Fruit fly (Drosophila melanogaster): Measurements from ENCODE around the gene Galphaf.
A peak's percentile ranks its signal among the peaks of the same experiment; 100 is the strongest.

Gene Galphaf

dm6 chr3L:16626199-16626598 lies 41.5 kb downstream of the Galphaf start:
- TF ChIP-seq CG3032 (tag; optimal IDR thresholded peaks at IDR 0.05) (no peak), CG16779 (tag; optimal IDR thresholded peaks at IDR 0.05) (no peak), ss (GFP tag; optimal IDR thresholded peaks at IDR 0.05) (no peak), CG11902 (GFP tag; optimal IDR thresholded peaks at IDR 0.05) (no peak), Eip78C (GFP tag) (no peak)

dm6 chr3L:16615132-16615709 lies 52.5 kb downstream of the Galphaf start, which contains the start of gene Mo25:
TSS of gene Mo25 (minus strand) at chr3L:16615472.
- peak; percentile 34 for TF ChIP-seq CG10631 (GFP tag; optimal IDR thresholded peaks at IDR 0.05)
- peak; percentile 19 for TF ChIP-seq Hr39 (GFP tag; optimal IDR thresholded peaks at IDR 0.05)
- TF ChIP-seq CG3032 (tag; optimal IDR thresholded peaks at IDR 0.05), result peak; percentile 15
- peak; percentile 13 for TF ChIP-seq cyc (GFP tag; optimal IDR thresholded peaks at IDR 0.05)
- TF ChIP-seq Eip78C (GFP tag), result peak; percentile 70
- peak; percentile 24 for TF ChIP-seq pdm3 (GFP tag; optimal IDR thresholded peaks at IDR 0.05)
- no peak for TF ChIP-seq fd59A (GFP tag; optimal IDR thresholded peaks at IDR 0.05)
- peak; percentile 59 for TF ChIP-seq Eip93F (GFP tag; optimal IDR thresholded peaks at IDR 0.05)
- TF ChIP-seq topi (GFP tag; optimal IDR thresholded peaks at IDR 0.05), result peak; percentile 46
- TF ChIP-seq CG3919 (GFP tag; optimal IDR thresholded peaks at IDR 0.05), result peak; percentile 52
- peak; percentile 57 for TF ChIP-seq esn (GFP tag; optimal IDR thresholded peaks at IDR 0.05)
- peak; percentile 57 for TF ChIP-seq vri (GFP tag; optimal IDR thresholded peaks at IDR 0.05)
- no peak for TF ChIP-seq CG8319 (GFP tag; optimal IDR thresholded peaks at IDR 0.05)
- peak; percentile 35 for TF ChIP-seq acj6 (GFP tag; optimal IDR thresholded peaks at IDR 0.05)
- TF ChIP-seq Blimp-1 (GFP tag; optimal IDR thresholded peaks at IDR 0.05), result no peak
- no peak for TF ChIP-seq Eip75B (GFP tag; optimal IDR thresholded peaks at IDR 0.05)
- TF ChIP-seq CG34406 (GFP tag; optimal IDR thresholded peaks at IDR 0.05), result peak; percentile 3
- TF ChIP-seq CG31627 (GFP tag; optimal IDR thresholded peaks at IDR 0.05), result peak; percentile 12
- TF ChIP-seq Sox15 (GFP tag; optimal IDR thresholded peaks at IDR 0.05), result no peak
- TF ChIP-seq dac (GFP tag; optimal IDR thresholded peaks at IDR 0.05), result no peak
- TF ChIP-seq dsx (GFP tag; optimal IDR thresholded peaks at IDR 0.05; ENCODE audit: poor library complexity, severe bottlenecking), result no peak
- no peak for TF ChIP-seq CG11762 (GFP tag; optimal IDR thresholded peaks at IDR 0.05; ENCODE audit: insufficient read depth)
- peak; percentile 42 for TF ChIP-seq OdsH (GFP tag; optimal IDR thresholded peaks at IDR 0.05)
- no peak for TF ChIP-seq Hr38 (GFP tag; optimal IDR thresholded peaks at IDR 0.05)
- TF ChIP-seq CG32006 (GFP tag; optimal IDR thresholded peaks at IDR 0.05), result no peak
- TF ChIP-seq Sox102F (GFP tag; optimal IDR thresholded peaks at IDR 0.05), result peak; percentile 67
- peak; percentile 0 for TF ChIP-seq CG6854 (GFP tag; optimal IDR thresholded peaks at IDR 0.05)
- no peak for TF ChIP-seq CG6163 (GFP tag; IDR thresholded peaks at IDR 0.05)
- no peak for TF ChIP-seq CG8119 (GFP tag; IDR thresholded peaks at IDR 0.05)
- TF ChIP-seq Smox (GFP tag; optimal IDR thresholded peaks at IDR 0.05), result peak; percentile 49
- TF ChIP-seq Sox14 (GFP tag; optimal IDR thresholded peaks at IDR 0.05), result peak; percentile 36
- TF ChIP-seq lz (GFP tag; optimal IDR thresholded peaks at IDR 0.05), result peak; percentile 39
- no peak for TF ChIP-seq CG6276 (GFP tag; optimal IDR thresholded peaks at IDR 0.05)
- peak; percentile 45 for TF ChIP-seq Met (GFP tag; optimal IDR thresholded peaks at IDR 0.05)
- TF ChIP-seq svp (GFP tag), result no peak

- TF ChIP-seq Hr38 (GFP tag; optimal IDR thresholded peaks at IDR 0.05) (no peak), Lpt (GFP tag; optimal IDR thresholded peaks at IDR 0.05) (no peak), CG6792 (GFP tag; optimal IDR thresholded peaks at IDR 0.05) (no peak), Eip93F (GFP tag; optimal IDR thresholded peaks at IDR 0.05) (peak; percentile 3), Sox14 (GFP tag; optimal IDR thresholded peaks at IDR 0.05) (peak; percentile 34), ss (GFP tag; optimal IDR thresholded peaks at IDR 0.05) (no peak), dac (GFP tag; optimal IDR thresholded peaks at IDR 0.05) (no peak), acj6 (GFP tag; optimal IDR thresholded peaks at IDR 0.05) (peak; percentile 2), Met (GFP tag; optimal IDR thresholded peaks at IDR 0.05) (peak; percentile 1), CG15336 (GFP tag; IDR thresholded peaks at IDR 0.05) (peak; percentile 14; the same call in 1 of the 2 replicates), CG8319 (GFP tag; optimal IDR thresholded peaks at IDR 0.05) (no peak), OdsH (GFP tag; optimal IDR thresholded peaks at IDR 0.05) (no peak), Sox102F (GFP tag; optimal IDR thresholded peaks at IDR 0.05) (peak; percentile 21), CG8119 (GFP tag; IDR thresholded peaks at IDR 0.05) (no peak), Gug (GFP tag; IDR thresholded peaks at IDR 0.05) (no peak), cyc (GFP tag; optimal IDR thresholded peaks at IDR 0.05) (no peak), esn (GFP tag; optimal IDR thresholded peaks at IDR 0.05) (peak; percentile 26), CG11902 (GFP tag; optimal IDR thresholded peaks at IDR 0.05) (no peak), Eip78C (GFP tag) (peak; percentile 53), CG32006 (GFP tag; optimal IDR thresholded peaks at IDR 0.05) (no peak), fd85E (GFP tag; optimal IDR thresholded peaks at IDR 0.05) (no peak), Hr4 (GFP tag; optimal IDR thresholded peaks at IDR 0.05) (peak; percentile 23), CG10669 (GFP tag; optimal IDR thresholded peaks at IDR 0.05) (no peak), svp (GFP tag) (peak; percentile 79), vri (GFP tag; optimal IDR thresholded peaks at IDR 0.05) (no peak), CG31627 (GFP tag; optimal IDR thresholded peaks at IDR 0.05) (peak; percentile 14)
Observed at dm6 chr3L:16612972-16613371, 54.8 kb downstream of the Galphaf start.

Data from whole organism, prepupa.